Fruit fly (Drosophila melanogaster) whole organism, embryonic: ENCODE measurements around the gene Rh5.

ENCODE experiments used
- Antp ChIP-seq: fragments of 200-800 bp; sonication (Bioruptor generic); optimal IDR thresholded peaks from 3 replicates; lab custom pipeline; 2016; ENCODE audit warnings: missing biosample characterization, missing genetic modification characterization
- CG10147 ChIP-seq: fragments of 200-800 bp; sonication (Bioruptor generic); optimal IDR thresholded peaks from 2 replicates; lab custom pipeline; 2019; ENCODE audit warnings: missing biosample characterization, mild to moderate bottlenecking, missing genetic modification characterization, moderate library complexity
- CG11247 ChIP-seq: fragments of 200-800 bp; sonication (Bioruptor generic); IDR thresholded peaks from 2 replicates; pipeline ENCODE4 v1.3.6; 2022; ENCODE audit warnings: missing biosample characterization, missing genetic modification characterization
- CG11560 ChIP-seq: fragments of 200-800 bp; sonication (Bioruptor generic); IDR thresholded peaks from 3 replicates; pipeline ENCODE4 v1.3.6; 2022; ENCODE audit warnings: missing biosample characterization, missing genetic modification characterization
- CG12942 ChIP-seq: fragments of 200-800 bp; sonication (Bioruptor generic); optimal IDR thresholded peaks from 3 replicates; lab custom pipeline; 2016; ENCODE audit warnings: missing biosample characterization, missing genetic modification characterization
- CG13894 ChIP-seq: fragments of 200-800 bp; sonication (Bioruptor generic); optimal IDR thresholded peaks from 3 replicates; lab custom pipeline; 2018; ENCODE audit warnings: missing biosample characterization, mild to moderate bottlenecking, missing genetic modification characterization, moderate library complexity
- CG15073 ChIP-seq: fragments of 200-800 bp; sonication (Bioruptor generic); optimal IDR thresholded peaks from 2 replicates; lab custom pipeline; 2016; ENCODE audit warnings: missing biosample characterization, missing genetic modification characterization
- CG1832 ChIP-seq: fragments of 200-800 bp; sonication (Bioruptor generic); optimal IDR thresholded peaks from 2 replicates; lab custom pipeline; 2017; ENCODE audit warnings: missing biosample characterization, mild to moderate bottlenecking, missing genetic modification characterization, inconsistent platforms
- CG18619 ChIP-seq: fragments of 200-800 bp; sonication (Bioruptor generic); optimal IDR thresholded peaks from 3 replicates; lab custom pipeline; 2017; ENCODE audit warnings: missing biosample characterization, mild to moderate bottlenecking, missing genetic modification characterization
- CG3163 ChIP-seq: fragments of 200-800 bp; sonication (Bioruptor generic); optimal IDR thresholded peaks from 3 replicates; lab custom pipeline; 2016; ENCODE audit warnings: missing biosample characterization, missing genetic modification characterization
- CG4820 ChIP-seq: fragments of 200-800 bp; sonication (Bioruptor generic); optimal IDR thresholded peaks from 3 replicates; lab custom pipeline; 2016; ENCODE audit warnings: missing biosample characterization, missing genetic modification characterization
- CG6175 ChIP-seq: fragments of 200-800 bp; sonication (Bioruptor generic); IDR thresholded peaks from 3 replicates; pipeline ENCODE4 v1.3.6; 2022; ENCODE audit warnings: missing biosample characterization, missing genetic modification characterization
- CG8765 ChIP-seq: fragments of 200-800 bp; sonication (Bioruptor generic); IDR thresholded peaks from 2 replicates; pipeline ENCODE4 v1.3.6; 2022; ENCODE audit warnings: missing biosample characterization, missing genetic modification characterization
- CG9215 ChIP-seq: fragments of 200-800 bp; sonication (Bioruptor generic); IDR thresholded peaks from 2 replicates; pipeline ENCODE4 v1.3.6; 2022; ENCODE audit warnings: missing biosample characterization, missing genetic modification characterization
- CG9876 ChIP-seq: fragments of 200-800 bp; sonication (Bioruptor generic); optimal IDR thresholded peaks from 2 replicates; lab custom pipeline; 2016; ENCODE audit warnings: missing biosample characterization, missing genetic modification characterization
- D19A ChIP-seq: fragments of 200-800 bp; optimal IDR thresholded peaks from 3 replicates; lab custom pipeline; 2019; ENCODE audit warnings: missing biosample characterization, mild to moderate bottlenecking, missing genetic modification characterization, moderate library complexity
- Drgx ChIP-seq: fragments of 200-800 bp; sonication (Bioruptor generic); IDR thresholded peaks from 2 replicates; pipeline ENCODE4 v1.3.6; 2022; ENCODE audit warnings: missing biosample characterization, missing genetic modification characterization
- Ets65A ChIP-seq: fragments of 200-800 bp; sonication (Bioruptor generic); peaks from one replicate; lab custom pipeline; 2016; ENCODE audit warnings: missing biosample characterization, missing genetic modification characterization
- Nf-YA ChIP-seq: fragments of 200-800 bp; sonication (Bioruptor generic); IDR thresholded peaks from 2 replicates; pipeline ENCODE4 v1.3.6; 2022; ENCODE audit warnings: missing biosample characterization, missing genetic modification characterization
- Sox100B ChIP-seq: fragments of 200-800 bp; sonication (Bioruptor generic); optimal IDR thresholded peaks from 3 replicates; lab custom pipeline; 2018; ENCODE audit warnings: missing biosample characterization, mild to moderate bottlenecking, missing genetic modification characterization
- Spps ChIP-seq: fragments of 200-800 bp; sonication (Bioruptor generic); optimal IDR thresholded peaks from 2 replicates; lab custom pipeline; 2018; ENCODE audit warnings: missing biosample characterization, mild to moderate bottlenecking, missing genetic modification characterization
- Trl ChIP-seq, 3 experiments: fragments of >200 bp in 2 of 3; fragments of 200-800 bp in 1 of 3; sonication (Bioruptor generic) in 1 of 3; optimal IDR thresholded peaks; 2 replicates in 1 of 3; 3 replicates in 2 of 3; lab custom pipeline; 2016 to 2017; ENCODE audit warnings: missing biosample characterization in 1 of 3, missing genetic modification characterization in 1 of 3
- btn ChIP-seq: fragments of 200-800 bp; sonication (Bioruptor generic); optimal IDR thresholded peaks from 2 replicates; lab custom pipeline; 2016; ENCODE audit warnings: missing biosample characterization, missing genetic modification characterization
- cad ChIP-seq: fragments of >200 bp; optimal IDR thresholded peaks from 2 replicates; lab custom pipeline; 2017; ENCODE audit warnings: missing biosample characterization, missing genetic modification characterization
- cg ChIP-seq: fragments of 200-800 bp; sonication (Bioruptor generic); optimal IDR thresholded peaks from 3 replicates; lab custom pipeline; 2019; ENCODE audit warnings: missing biosample characterization, mild to moderate bottlenecking, missing genetic modification characterization, moderate library complexity
- cwo ChIP-seq: fragments of 200-800 bp; sonication (Bioruptor generic); optimal IDR thresholded peaks from 3 replicates; lab custom pipeline; 2017; ENCODE audit warnings: missing biosample characterization, missing genetic modification characterization, mild to moderate bottlenecking, moderate library complexity, missing genetic modification reagents
- eve ChIP-seq, 2 experiments: fragments of >200 bp; optimal IDR thresholded peaks; 2 replicates each; lab custom pipeline; 2017; ENCODE audit warnings: missing biosample characterization in 2 of 2, missing genetic modification characterization in 2 of 2
- exex ChIP-seq: fragments of 200-800 bp; sonication (Bioruptor generic); optimal IDR thresholded peaks from 4 replicates; lab custom pipeline; 2018; ENCODE audit warnings: missing biosample characterization, mild to moderate bottlenecking, missing genetic modification characterization, moderate library complexity
- inv ChIP-seq: fragments of 200-800 bp; sonication (Bioruptor generic); IDR thresholded peaks from 2 replicates; pipeline ENCODE4 v1.3.6; 2022; ENCODE audit warnings: missing biosample characterization, missing genetic modification characterization; ENCODE audit not compliant: partially characterized antibody
- lbe ChIP-seq: fragments of 200-800 bp; sonication (Bioruptor generic); optimal IDR thresholded peaks from 2 replicates; lab custom pipeline; 2016; ENCODE audit warnings: missing biosample characterization, mild to moderate bottlenecking, missing genetic modification characterization
- lmd ChIP-seq: fragments of 200-800 bp; sonication (Bioruptor generic); IDR thresholded peaks from 2 replicates; pipeline ENCODE4 v1.3.6; 2022; ENCODE audit warnings: missing biosample characterization, missing genetic modification characterization
- org-1 ChIP-seq: fragments of 200-800 bp; sonication (Bioruptor generic); optimal IDR thresholded peaks from 2 replicates; lab custom pipeline; 2017; ENCODE audit warnings: missing biosample characterization, missing genetic modification characterization
- pros ChIP-seq: fragments of 200-800 bp; sonication (Bioruptor generic); optimal IDR thresholded peaks from 3 replicates; lab custom pipeline; 2019; ENCODE audit warnings: missing biosample characterization, mild to moderate bottlenecking, missing genetic modification characterization, moderate library complexity
- schlank ChIP-seq: fragments of 200-800 bp; sonication (Bioruptor generic); optimal IDR thresholded peaks from 2 replicates; lab custom pipeline; 2018; ENCODE audit warnings: missing biosample characterization, mild to moderate bottlenecking, missing genetic modification characterization
- sens ChIP-seq: fragments of 200-800 bp; sonication (Bioruptor generic); peaks from one replicate; lab custom pipeline; 2016; ENCODE audit warnings: missing biosample characterization, missing genetic modification characterization
- tap ChIP-seq: fragments of 200-800 bp; optimal IDR thresholded peaks from 3 replicates; lab custom pipeline; 2019; ENCODE audit warnings: missing biosample characterization, mild to moderate bottlenecking, missing genetic modification characterization, moderate library complexity
- z ChIP-seq: fragments of 200-800 bp; sonication (Bioruptor generic); IDR thresholded peaks from 3 replicates; pipeline ENCODE4 v1.3.6; 2022; ENCODE audit warnings: missing biosample characterization, missing genetic modification characterization
- zen ChIP-seq: fragments of 200-800 bp; sonication (Bioruptor generic); optimal IDR thresholded peaks from 3 replicates; lab custom pipeline; 2018; ENCODE audit warnings: missing biosample characterization, mild to moderate bottlenecking, missing genetic modification characterization, moderate library complexity

The Rh5 gene

DNA sequence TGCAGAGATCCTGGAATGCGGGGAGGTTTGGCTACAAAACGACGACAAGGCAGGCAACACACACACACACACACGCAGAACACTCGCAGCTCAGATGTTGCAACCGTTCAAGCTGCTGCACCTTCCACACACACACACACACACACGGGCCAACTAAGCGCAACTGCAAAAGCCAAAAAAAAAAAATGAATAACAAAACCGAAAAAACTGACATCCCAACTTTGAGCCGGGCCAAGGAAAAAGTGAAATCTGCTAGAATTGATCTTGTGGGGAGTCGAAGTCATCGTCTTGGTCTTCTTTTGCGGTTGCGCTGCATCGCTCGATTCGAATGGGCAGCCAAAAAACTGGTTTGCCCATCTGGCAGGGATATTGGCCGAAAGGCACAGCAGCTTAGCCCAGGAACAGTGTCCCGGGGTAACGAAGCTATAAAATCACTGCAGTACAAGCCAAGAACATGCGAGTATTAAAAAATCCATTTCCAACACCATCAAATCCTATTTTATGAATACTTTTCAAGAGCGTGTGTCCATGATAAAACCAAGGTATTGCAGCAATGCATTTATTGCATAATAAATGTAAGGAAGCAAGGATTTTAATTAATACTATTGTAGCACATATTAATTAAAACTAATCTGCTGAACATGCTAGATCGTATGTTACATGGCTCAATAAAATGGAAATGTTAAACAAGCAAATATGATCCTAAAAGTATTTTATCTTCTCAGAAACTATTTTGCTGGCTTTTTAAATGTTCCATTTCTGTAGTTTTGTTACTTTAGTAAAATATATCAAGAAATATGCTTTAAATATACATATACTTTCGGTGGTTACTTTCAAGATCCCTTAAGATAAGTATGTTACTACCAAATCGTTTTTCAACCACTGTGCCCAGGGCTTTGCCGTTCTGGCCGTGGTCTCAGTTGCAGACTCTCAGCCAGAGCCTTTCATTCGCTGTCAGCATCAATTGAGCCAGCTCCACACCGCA, 42.1 kb upstream of the Rh5 start:
- TF ChIP-seq CG11247 (GFP tag; lab: Robert Waterston, UW) (0 out of 2 replicates have a peak, but pooled peaks have one; percentile 8), Ets65A (GFP tag; lab: Kevin White, UChicago) (peak; percentile 2), Drgx (GFP tag; lab: Robert Waterston, UW) (0 out of 2 replicates have a peak, but pooled peaks have one; percentile 12), cg (GFP tag; lab: Kevin White, UChicago) (peak; percentile 5), inv (GFP tag; lab: Robert Waterston, UW) (no peak), CG18619 (no peak), sens (GFP tag; lab: Kevin White, UChicago) (peak; percentile 79), CG11560 (tag; lab: Robert Waterston, UW) (no peak), lbe (peak; percentile 0), Spps (tag; lab: Kevin White, UChicago) (no peak)

DNA sequence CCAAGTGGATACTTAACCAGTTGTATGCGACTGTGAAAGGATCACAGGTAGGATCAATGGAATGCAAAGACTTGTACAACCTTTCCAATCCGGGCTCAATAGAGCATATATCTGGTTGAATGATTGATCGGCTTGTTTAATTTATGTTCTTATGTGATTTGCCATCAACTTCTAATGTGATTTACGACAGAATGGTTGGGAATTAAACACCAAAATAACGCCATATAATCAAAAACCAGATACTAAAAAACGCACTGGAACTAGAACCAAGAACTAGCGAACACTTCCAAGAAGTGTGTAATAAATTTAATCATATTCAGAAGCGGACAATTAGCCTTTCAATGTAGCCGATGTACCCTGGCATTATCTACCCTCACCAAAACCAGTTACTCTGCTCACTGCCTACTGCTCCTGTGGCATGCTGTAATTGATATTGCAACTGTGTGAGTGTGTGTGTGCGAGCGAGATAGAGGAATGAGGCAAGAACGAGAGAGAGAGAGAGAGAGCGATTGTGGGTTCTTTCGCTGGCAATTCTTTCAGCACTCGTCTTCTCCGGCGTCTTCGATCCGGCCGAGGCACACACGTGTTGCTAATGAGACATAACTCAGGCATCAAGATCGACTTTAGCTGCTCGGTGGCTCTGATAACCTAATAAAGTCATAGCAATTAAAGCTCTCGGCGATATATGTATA, 39.2 kb upstream of the Rh5 start:
- TF ChIP-seq cg (GFP tag; lab: Kevin White, UChicago) (peak; percentile 47), tap (no peak), CG9876 (GFP tag; lab: Kevin White, UChicago) (no peak), CG12942 (GFP tag; lab: Kevin White, UChicago) (no peak), Trl (optimal IDR thresholded peaks at IDR 0.05; lab: Kevin White, UChicago) (peak in 1 of 2 experiments; percentile 21), Trl (GFP tag; optimal IDR thresholded peaks at IDR 0.05; lab: Kevin White, UChicago) (no peak), D19A (tag; lab: Kevin White, UChicago) (peak; percentile 80), Antp (GFP tag; lab: Kevin White, UChicago) (no peak), pros (GFP tag; lab: Kevin White, UChicago) (peak; percentile 10), org-1 (GFP tag; lab: Kevin White, UChicago) (no peak), cad (GFP tag; lab: Kevin White, UChicago) (peak; percentile 40), CG6175 (GFP tag; lab: Robert Waterston, UW) (peak; percentile 69; the same call in 1 of the 3 replicates), sens (GFP tag; lab: Kevin White, UChicago) (peak; percentile 45), CG9215 (GFP tag; lab: Robert Waterston, UW) (no peak), cwo (GFP tag; lab: Kevin White, UChicago) (peak; percentile 1), CG1832 (peak; percentile 66), zen (tag; lab: Kevin White, UChicago) (peak; percentile 59)

DNA sequence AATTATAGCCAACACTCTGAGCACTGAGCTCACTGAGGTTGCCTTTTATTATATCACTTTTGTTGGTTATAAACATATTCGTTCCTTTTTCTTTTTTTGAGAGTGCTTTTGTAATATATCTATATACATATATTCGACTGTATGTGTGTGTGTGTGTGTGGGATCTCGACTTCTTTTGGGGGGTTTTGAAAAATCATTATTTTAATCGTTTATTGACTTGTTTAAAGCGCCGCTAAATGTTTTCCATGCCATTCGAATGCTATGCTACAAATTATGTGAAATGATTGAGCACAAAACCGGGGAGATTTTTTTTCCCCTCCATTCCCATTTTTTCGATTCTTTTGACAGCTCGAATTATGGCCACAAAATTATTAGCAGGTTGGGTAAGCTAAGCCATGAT, 38.5 kb upstream of the Rh5 start:
- TF ChIP-seq CG13894 (tag; lab: Kevin White, UChicago) (peak; percentile 53), exex (no peak)

DNA sequence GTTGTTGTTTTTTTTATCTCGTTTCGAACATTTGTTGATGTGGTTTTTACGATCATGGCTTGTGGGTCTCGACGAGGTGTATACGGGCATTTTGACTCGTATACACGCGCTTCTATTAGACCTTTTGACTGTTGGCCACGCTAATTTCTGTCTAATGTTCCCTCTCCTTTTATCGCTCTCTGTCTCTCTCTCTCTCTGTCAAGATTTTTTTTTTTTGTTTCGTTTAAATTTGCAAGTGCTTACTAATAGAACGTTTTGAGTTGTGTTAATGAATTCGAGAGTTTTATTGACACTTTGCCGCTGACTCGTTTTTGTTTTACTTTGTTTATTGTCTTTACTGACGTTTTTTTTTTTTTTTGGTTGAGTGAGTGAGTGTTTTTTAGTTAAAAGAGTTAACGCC, 37.6 kb upstream of the Rh5 start:
- TF ChIP-seq Sox100B, result no peak
- no peak for TF ChIP-seq CG3163 (GFP tag; lab: Kevin White, UChicago)
- TF ChIP-seq eve (GFP tag; optimal IDR thresholded peaks at IDR 0.05; lab: Kevin White, UChicago), result peak in 1 of 2 experiments; percentile 76
- peak; percentile 9 for TF ChIP-seq CG4820 (GFP tag; lab: Kevin White, UChicago)
- no peak for TF ChIP-seq CG10147 (GFP tag; lab: Kevin White, UChicago)
- TF ChIP-seq CG15073 (GFP tag; lab: Kevin White, UChicago), result no peak
- TF ChIP-seq sens (GFP tag; lab: Kevin White, UChicago), result peak; percentile 75
- no peak for TF ChIP-seq schlank (tag; lab: Kevin White, UChicago)
- TF ChIP-seq lmd (GFP tag; lab: Robert Waterston, UW), result no peak
- no peak for TF ChIP-seq CG8765 (GFP tag; lab: Robert Waterston, UW)
- TF ChIP-seq btn (GFP tag; lab: Kevin White, UChicago), result no peak
- TF ChIP-seq z (GFP tag; lab: Robert Waterston, UW), result peak; percentile 69; the same call in 2 of the 3 replicates
- TF ChIP-seq Nf-YA (GFP tag; lab: Robert Waterston, UW), result no peak
